Worm (Caenorhabditis elegans) whole organism, dauer: ENCODE measurements around the gene BE0003N10.6.

ENCODE experiments used
- unc-62 ChIP-seq: sonication (generic microtip); optimal IDR thresholded peaks from 2 replicates; lab custom pipeline; 2017; ENCODE audit warnings: missing biosample characterization, missing genetic modification reagents, missing genetic modification characterization

BE0003N10.6 gene

ce11 chrIII:1037173-1037572, 22.7 kb downstream of the BE0003N10.6 start, which contains the start of the genes chin-1 and BE0003N10.1:
Gene chin-1, minus strand, starts transcription at chrIII:1037212.
Gene BE0003N10.1, plus strand, starts transcription at chrIII:1037492.
- no peak for TF ChIP-seq unc-62 (GFP tag; lab: Kevin White, UChicago)

- TF ChIP-seq unc-62 (GFP tag; lab: Kevin White, UChicago): no peak
Measured at ce11 chrIII:1034853-1035252, 25.0 kb downstream of the BE0003N10.6 start.

- TF ChIP-seq unc-62 (GFP tag; lab: Kevin White, UChicago): no peak
Measured at ce11 chrIII:1030965-1031364, 28.9 kb downstream of the BE0003N10.6 start, which contains the start of the genes clc-26 and E_BE45912.2. Gene clc-26, minus strand, starts transcription at chrIII:1031065. Gene E_BE45912.2, minus strand, starts transcription at chrIII:1031103.

DNA sequence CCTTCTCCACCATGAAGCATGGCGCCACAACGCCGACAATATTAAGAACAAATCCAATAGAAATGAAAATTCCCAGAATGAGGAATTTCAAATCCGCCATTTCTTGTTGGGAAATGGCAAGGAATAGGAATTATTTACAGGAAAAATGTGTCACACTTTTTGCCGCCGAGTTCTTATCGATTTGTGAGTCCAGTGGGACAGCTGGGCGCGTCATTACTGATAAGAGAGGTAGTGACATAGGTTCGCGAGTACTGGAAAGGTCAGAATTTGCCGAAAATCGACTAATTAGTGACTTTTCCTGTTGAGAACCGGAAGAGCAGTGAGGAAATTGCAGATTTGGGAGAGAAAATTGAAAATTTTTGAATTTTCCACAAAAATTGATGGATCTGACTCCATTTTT, 31.6 kb downstream of the BE0003N10.6 start:
- no peak for TF ChIP-seq unc-62 (GFP tag; lab: Kevin White, UChicago)

ce11 chrIII:1026261-1026660, 33.6 kb downstream of the BE0003N10.6 start, which contains the start of gene clc-25:
Gene clc-25, minus strand, starts transcription at chrIII:1026361.
- no peak for TF ChIP-seq unc-62 (GFP tag; lab: Kevin White, UChicago)

- TF ChIP-seq unc-62 (GFP tag; lab: Kevin White, UChicago): no peak
Measured at ce11 chrIII:1020732-1021131, 39.1 kb downstream of the BE0003N10.6 start, which contains the start of gene clc-23. Gene clc-23, plus strand, starts transcription at chrIII:1020954.

ce11 chrIII:1016080-1016479, 43.8 kb downstream of the BE0003N10.6 start, which contains the start of gene Y34F4.3:
Gene Y34F4.3, minus strand, starts transcription at chrIII:1016180.
- no peak for TF ChIP-seq unc-62 (GFP tag; lab: Kevin White, UChicago)

DNA sequence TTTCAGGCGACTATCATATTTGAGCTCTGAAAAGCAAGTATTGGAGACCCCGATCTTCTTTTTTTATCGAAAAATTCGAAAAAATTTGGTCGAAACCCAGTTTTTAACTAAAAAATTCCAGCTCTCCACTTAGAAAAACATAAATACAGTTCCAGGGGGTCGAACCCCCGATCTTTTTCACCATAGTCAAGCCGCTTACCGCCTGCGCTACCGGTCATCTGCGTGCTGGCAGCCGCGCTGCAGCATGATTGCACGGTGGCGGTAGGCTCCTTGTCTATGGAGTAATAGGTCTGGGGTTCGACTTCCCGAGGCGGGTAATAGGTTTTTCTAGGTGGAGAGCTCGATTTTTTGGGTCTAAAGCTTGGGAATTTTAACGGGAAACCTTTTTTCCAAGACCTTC, 50.1 kb downstream of the BE0003N10.6 start, which contains the start of gene clc-24:
Gene clc-24 (plus strand): TSS at position 263 of the 400 bp plus-strand sequence.
- TF ChIP-seq unc-62 (GFP tag; lab: Kevin White, UChicago): no peak

ce11 chrIII:1008091-1008490, 51.8 kb downstream of the BE0003N10.6 start, which contains the start of gene clc-27:
Gene clc-27, plus strand, starts transcription at chrIII:1008391.
- TF ChIP-seq unc-62 (GFP tag; lab: Kevin White, UChicago): no peak

- TF ChIP-seq unc-62 (GFP tag; lab: Kevin White, UChicago): no peak
Measured at ce11 chrIII:1007143-1007905, 52.5 kb downstream of the BE0003N10.6 start.
